Fruit fly (Drosophila melanogaster): ENCODE data around the gene Osi17.

The Osi17 gene

DNA sequence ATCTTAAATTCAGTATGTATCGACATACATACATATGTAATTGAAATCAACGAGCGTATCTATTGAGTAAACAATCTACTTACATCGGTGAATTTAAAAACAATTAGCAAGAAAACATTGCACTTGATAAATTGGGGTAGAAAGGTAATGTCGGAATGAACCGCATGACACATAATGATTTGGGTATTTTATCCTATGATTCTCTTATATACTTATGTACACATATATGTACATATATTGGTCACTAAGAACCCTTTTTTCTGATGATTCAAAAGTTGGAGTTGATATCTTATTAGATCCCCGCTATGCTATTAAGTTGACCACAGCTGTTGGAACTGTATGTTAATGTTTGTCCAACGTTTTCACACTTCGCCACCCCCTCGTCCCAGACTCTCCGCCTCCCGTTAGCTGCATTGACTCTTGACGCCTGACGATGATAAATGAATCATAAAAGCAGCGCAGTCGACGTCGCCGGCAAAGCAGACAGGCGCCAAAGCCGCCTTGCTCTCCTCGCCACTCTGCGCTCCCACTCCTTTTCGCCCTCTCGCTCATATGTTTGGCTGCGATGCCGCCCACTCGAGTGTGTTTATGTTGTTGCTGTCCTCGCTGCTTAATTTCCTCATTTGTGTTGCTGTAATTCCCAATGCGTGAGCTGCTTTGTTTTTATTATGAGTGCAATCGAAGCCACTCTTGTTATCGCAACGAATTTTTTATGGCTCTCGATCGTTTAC lies 41.5 kb downstream of the Osi17 start (continued):
- TF ChIP-seq CG1621 (tag; optimal IDR thresholded peaks at IDR 0.05): no peak
- TF ChIP-seq Eip75B (GFP tag; optimal IDR thresholded peaks at IDR 0.05): peak; percentile 48
- TF ChIP-seq spab (GFP tag; optimal IDR thresholded peaks at IDR 0.05): peak; percentile 37
- TF ChIP-seq cyc (GFP tag; optimal IDR thresholded peaks at IDR 0.05): no peak
- peak; percentile 31 for TF ChIP-seq net (GFP tag; optimal IDR thresholded peaks at IDR 0.05)
- peak; percentile 80 for TF ChIP-seq CG32006 (GFP tag; optimal IDR thresholded peaks at IDR 0.05)
- peak; percentile 69 for TF ChIP-seq fkh (GFP tag; optimal IDR thresholded peaks at IDR 0.05)
- no peak for TF ChIP-seq fd85E (GFP tag; optimal IDR thresholded peaks at IDR 0.05)
- peak; percentile 3 for TF ChIP-seq Sox14 (GFP tag; optimal IDR thresholded peaks at IDR 0.05)
- peak; percentile 56 for TF ChIP-seq acj6 (GFP tag; optimal IDR thresholded peaks at IDR 0.05)
- TF ChIP-seq dsx (GFP tag; optimal IDR thresholded peaks at IDR 0.05; ENCODE audit: poor library complexity, severe bottlenecking): no peak
- peak; percentile 54 for TF ChIP-seq fd59A (GFP tag; optimal IDR thresholded peaks at IDR 0.05)
- no peak for TF ChIP-seq CG16779 (tag; optimal IDR thresholded peaks at IDR 0.05)
- TF ChIP-seq CG8319 (GFP tag; optimal IDR thresholded peaks at IDR 0.05): no peak
- TF ChIP-seq CG15336 (GFP tag; IDR thresholded peaks at IDR 0.05): peak; percentile 47; the same call in 1 of the 2 replicates
- TF ChIP-seq CG3032 (tag; optimal IDR thresholded peaks at IDR 0.05): peak; percentile 11
- peak; percentile 37 for TF ChIP-seq achi (GFP tag; optimal IDR thresholded peaks at IDR 0.05)

dm6 chr3R:6353624-6354352 lies 42.2 kb downstream of the Osi17 start:
- TF ChIP-seq Smox (GFP tag; optimal IDR thresholded peaks at IDR 0.05) (peak; percentile 80), esn (GFP tag; optimal IDR thresholded peaks at IDR 0.05) (peak; percentile 89), CG10669 (GFP tag; optimal IDR thresholded peaks at IDR 0.05) (no peak), Met (GFP tag; optimal IDR thresholded peaks at IDR 0.05) (peak; percentile 88), OdsH (GFP tag; optimal IDR thresholded peaks at IDR 0.05) (peak; percentile 88), Ets21C (GFP tag; optimal IDR thresholded peaks at IDR 0.05) (peak; percentile 73), achi (GFP tag; optimal IDR thresholded peaks at IDR 0.05) (peak; percentile 85), Sox15 (GFP tag; optimal IDR thresholded peaks at IDR 0.05) (peak; percentile 72), dsx (GFP tag; optimal IDR thresholded peaks at IDR 0.05; ENCODE audit: poor library complexity, severe bottlenecking) (no peak), acj6 (GFP tag; optimal IDR thresholded peaks at IDR 0.05) (peak; percentile 83), CG6854 (GFP tag; optimal IDR thresholded peaks at IDR 0.05) (no peak), Hr38 (GFP tag; optimal IDR thresholded peaks at IDR 0.05) (no peak), Sox102F (GFP tag; optimal IDR thresholded peaks at IDR 0.05) (peak; percentile 77), vri (GFP tag; optimal IDR thresholded peaks at IDR 0.05) (peak; percentile 62), CG16779 (tag; optimal IDR thresholded peaks at IDR 0.05) (no peak), CG6792 (GFP tag; optimal IDR thresholded peaks at IDR 0.05) (peak; percentile 81), Gug (GFP tag; IDR thresholded peaks at IDR 0.05) (no peak; the same call in 1 of the 2 replicates), CG11902 (GFP tag; optimal IDR thresholded peaks at IDR 0.05) (peak; percentile 36), CG6808 (GFP tag; optimal IDR thresholded peaks at IDR 0.05) (no peak), CG31627 (GFP tag; optimal IDR thresholded peaks at IDR 0.05) (peak; percentile 76), cyc (GFP tag; optimal IDR thresholded peaks at IDR 0.05) (peak; percentile 78), Sox14 (GFP tag; optimal IDR thresholded peaks at IDR 0.05) (peak; percentile 87), spab (GFP tag; optimal IDR thresholded peaks at IDR 0.05) (peak; percentile 70), CG4318 (GFP tag; optimal IDR thresholded peaks at IDR 0.05) (peak; percentile 79), fd85E (GFP tag; optimal IDR thresholded peaks at IDR 0.05) (no peak), Blimp-1 (GFP tag; optimal IDR thresholded peaks at IDR 0.05) (no peak), CG15336 (GFP tag; IDR thresholded peaks at IDR 0.05) (peak; percentile 82; the same call in 1 of the 2 replicates), salr (GFP tag; optimal IDR thresholded peaks at IDR 0.05) (peak in 1 of 2 experiments; percentile 89), fkh (GFP tag; optimal IDR thresholded peaks at IDR 0.05) (no peak), lz (GFP tag; optimal IDR thresholded peaks at IDR 0.05) (peak; percentile 80), CG8119 (GFP tag; IDR thresholded peaks at IDR 0.05) (peak; percentile 73; the same call in 2 of the 3 replicates), CG10631 (GFP tag; optimal IDR thresholded peaks at IDR 0.05) (peak; percentile 78), topi (GFP tag; optimal IDR thresholded peaks at IDR 0.05) (peak; percentile 88), CG8319 (GFP tag; optimal IDR thresholded peaks at IDR 0.05) (peak; percentile 64), eg (GFP tag; IDR thresholded peaks at IDR 0.05) (no peak), CG3032 (tag; optimal IDR thresholded peaks at IDR 0.05) (peak; percentile 75), Lpt (GFP tag; optimal IDR thresholded peaks at IDR 0.05) (peak; percentile 71), CG6163 (GFP tag; IDR thresholded peaks at IDR 0.05) (peak; percentile 87), CG8632 (GFP tag; optimal IDR thresholded peaks at IDR 0.05) (peak; percentile 81), Hr39 (GFP tag; optimal IDR thresholded peaks at IDR 0.05) (peak; percentile 81)

Measured in whole organism, prepupa.